Worm (Caenorhabditis elegans) whole organism, L4 larva: ENCODE data around the gene rnf-113.

Source experiments
- F26F4.8 ChIP-seq: fragments of 200-800 bp; sonication (Bioruptor generic); conservative IDR thresholded peaks from 2 replicates; pipeline ENCODE4 v1.3.6; 2022; ENCODE audit warnings: missing genetic modification characterization, missing compliant biosample characterization
- F37D6.2 ChIP-seq: sonication (generic microtip); optimal IDR thresholded peaks from 2 replicates; lab custom pipeline; 2016; ENCODE audit warnings: mild to moderate bottlenecking, missing genetic modification characterization, missing compliant biosample characterization
- F44E2.7 ChIP-seq: fragments of 200-800 bp; sonication (Bioruptor generic); IDR thresholded peaks from 2 replicates; pipeline ENCODE4 v2.1.2; 2022; ENCODE audit warnings: missing genetic modification characterization, missing compliant biosample characterization
- T20F7.1 ChIP-seq: fragments of 200-800 bp; sonication (Bioruptor generic); optimal IDR thresholded peaks from 2 replicates; lab custom pipeline; 2018; ENCODE audit warnings: mild to moderate bottlenecking, missing genetic modification characterization, missing compliant biosample characterization
- Y48G9A.11 ChIP-seq: fragments of 200-800 bp; sonication (Bioruptor generic); IDR thresholded peaks from 2 replicates; pipeline ENCODE4 v1.3.6; 2022; ENCODE audit warnings: missing genetic modification reagents, missing genetic modification characterization, missing compliant biosample characterization
- Y5F2A.4 ChIP-seq: fragments of 200-800 bp; sonication (Bioruptor generic); optimal IDR thresholded peaks from 2 replicates; lab custom pipeline; 2018; ENCODE audit warnings: mild to moderate bottlenecking, missing genetic modification characterization, missing compliant biosample characterization
- Y75B8A.6 ChIP-seq: fragments of 200-800 bp; sonication (Bioruptor generic); IDR thresholded peaks from 2 replicates; pipeline ENCODE4 v1.3.6; 2022; ENCODE audit warnings: missing genetic modification reagents, missing genetic modification characterization, missing compliant biosample characterization
- ZK337.2 ChIP-seq: fragments of 200-800 bp; sonication (Bioruptor generic); IDR thresholded peaks from 2 replicates; pipeline ENCODE4 v1.3.6; 2022; ENCODE audit warnings: missing genetic modification reagents, missing genetic modification characterization, missing compliant biosample characterization
- ZK546.5 ChIP-seq, 2 experiments: sonication (generic microtip); optimal IDR thresholded peaks; 2 replicates each; lab custom pipeline; 2017; ENCODE audit warnings: missing biosample characterization in 2 of 2, missing genetic modification characterization in 2 of 2
- aly-2 ChIP-seq: sonication (generic microtip); optimal IDR thresholded peaks from 2 replicates; lab custom pipeline; 2018; ENCODE audit warnings: missing biosample characterization, missing genetic modification characterization
- attf-4 ChIP-seq: sonication (generic microtip); optimal IDR thresholded peaks from 3 replicates; lab custom pipeline; 2017; ENCODE audit warnings: missing biosample characterization, missing genetic modification characterization
- ceh-20 ChIP-seq: fragments of 200-800 bp; sonication (Bioruptor generic); IDR thresholded peaks from 2 replicates; pipeline ENCODE4 v1.3.6; 2022; ENCODE audit warnings: missing genetic modification reagents, missing genetic modification characterization, missing compliant biosample characterization
- ceh-28 ChIP-seq: fragments of 150-350 bp; optimal IDR thresholded peaks from 2 replicates; lab custom pipeline; 2014; ENCODE audit warnings: missing biosample characterization, missing genetic modification reagents, missing genetic modification characterization
- ceh-32 ChIP-seq: sonication (generic microtip); optimal IDR thresholded peaks from 2 replicates; lab custom pipeline; 2016; ENCODE audit warnings: mild to moderate bottlenecking, missing genetic modification characterization, missing compliant biosample characterization; ENCODE audit not compliant: poor library complexity
- ceh-44 ChIP-seq: fragments of 200-800 bp; sonication (Bioruptor generic); IDR thresholded peaks from 2 replicates; pipeline ENCODE4 v1.3.6; 2022; ENCODE audit warnings: missing genetic modification reagents, missing genetic modification characterization, missing compliant biosample characterization
- daf-8 ChIP-seq: fragments of 200-800 bp; sonication (Bioruptor generic); IDR thresholded peaks from 2 replicates; pipeline ENCODE4 v1.3.6; 2022; ENCODE audit warnings: missing genetic modification characterization, missing compliant biosample characterization
- dmd-6 ChIP-seq: fragments of 200-800 bp; sonication (Bioruptor generic); IDR thresholded peaks from 2 replicates; pipeline ENCODE4 v1.3.6; 2022; ENCODE audit warnings: missing genetic modification reagents, missing genetic modification characterization, missing compliant biosample characterization
- dve-1 ChIP-seq: sonication (generic microtip); optimal IDR thresholded peaks from 2 replicates; lab custom pipeline; 2017; ENCODE audit warnings: antibody characterized with exemption, mild to moderate bottlenecking, missing genetic modification characterization, missing compliant biosample characterization; ENCODE audit not compliant: insufficient read depth
- egl-43 ChIP-seq: fragments of 200-800 bp; sonication (Bioruptor generic); IDR thresholded peaks from 2 replicates; pipeline ENCODE4 v1.3.6; 2022; ENCODE audit warnings: missing genetic modification reagents, missing genetic modification characterization, missing compliant biosample characterization
- fkh-10 ChIP-seq: fragments of 150-350 bp; optimal IDR thresholded peaks from 2 replicates; lab custom pipeline; 2014; ENCODE audit warnings: missing biosample characterization, missing genetic modification reagents, missing genetic modification characterization
- fos-1 ChIP-seq: fragments of 150-350 bp; optimal IDR thresholded peaks from 2 replicates; lab custom pipeline; 2014; ENCODE audit warnings: missing biosample characterization, missing genetic modification characterization
- hlh-11 ChIP-seq: fragments of 200-800 bp; sonication (Bioruptor generic); optimal IDR thresholded peaks from 2 replicates; lab custom pipeline; 2018; ENCODE audit warnings: mild to moderate bottlenecking, missing genetic modification characterization, missing compliant biosample characterization
- jun-1 ChIP-seq: fragments of 150-350 bp; optimal IDR thresholded peaks from 2 replicates; lab custom pipeline; 2014; ENCODE audit warnings: missing biosample characterization, missing genetic modification reagents, missing genetic modification characterization
- lin-13 ChIP-seq: fragments of 150-350 bp; optimal IDR thresholded peaks from 2 replicates; lab custom pipeline; 2014; ENCODE audit warnings: missing biosample characterization, missing genetic modification reagents, missing genetic modification characterization
- lin-29 ChIP-seq: fragments of 200-800 bp; sonication (Bioruptor generic); IDR thresholded peaks from 2 replicates; pipeline ENCODE4 v1.3.6; 2022; ENCODE audit warnings: missing genetic modification reagents, missing genetic modification characterization, missing compliant biosample characterization
- lin-38 ChIP-seq: fragments of 200-800 bp; sonication (Bioruptor generic); IDR thresholded peaks from 2 replicates; pipeline ENCODE4 v1.3.6; 2022; ENCODE audit warnings: missing genetic modification reagents, missing genetic modification characterization, missing compliant biosample characterization
- madf-9 ChIP-seq: fragments of 200-800 bp; sonication (Bioruptor generic); conservative IDR thresholded peaks from 2 replicates; pipeline ENCODE4 v1.3.6; 2022; ENCODE audit warnings: missing genetic modification reagents, missing genetic modification characterization, missing compliant biosample characterization
- mxl-2 ChIP-seq: fragments of 200-800 bp; sonication (Bioruptor generic); conservative IDR thresholded peaks from 2 replicates; pipeline ENCODE4 v1.3.6; 2022; ENCODE audit warnings: missing genetic modification reagents, missing genetic modification characterization, missing compliant biosample characterization
- nhr-10 ChIP-seq: fragments of 150-350 bp; optimal IDR thresholded peaks from 2 replicates; lab custom pipeline; 2014; ENCODE audit warnings: missing biosample characterization, missing genetic modification characterization
- nhr-102 ChIP-seq: sonication (generic microtip); optimal IDR thresholded peaks from 2 replicates; lab custom pipeline; 2016; ENCODE audit warnings: mild to moderate bottlenecking, missing genetic modification characterization, moderate library complexity, missing compliant biosample characterization
- nhr-11 ChIP-seq: fragments of 150-350 bp; optimal IDR thresholded peaks from 2 replicates; lab custom pipeline; 2014; ENCODE audit warnings: missing biosample characterization, missing genetic modification characterization
- nhr-41 ChIP-seq: fragments of 200-800 bp; sonication (Bioruptor generic); IDR thresholded peaks from 2 replicates; pipeline ENCODE4 v1.3.6; 2022; ENCODE audit warnings: missing genetic modification reagents, missing genetic modification characterization, missing compliant biosample characterization
- nhr-48 ChIP-seq: sonication (generic microtip); optimal IDR thresholded peaks from 2 replicates; lab custom pipeline; 2016; ENCODE audit warnings: mild to moderate bottlenecking, missing genetic modification characterization, missing compliant biosample characterization
- nhr-6 ChIP-seq: fragments of 150-350 bp; optimal IDR thresholded peaks from 2 replicates; lab custom pipeline; 2014; ENCODE audit warnings: missing biosample characterization, missing genetic modification characterization
- nhr-76 ChIP-seq: fragments of 150-350 bp; optimal IDR thresholded peaks from 2 replicates; lab custom pipeline; 2014; ENCODE audit warnings: missing biosample characterization, missing genetic modification characterization
- pha-4 ChIP-seq, 2 experiments: fragments of 150-350 bp in 1 of 2; fragments of 200-800 bp in 1 of 2; sonication (Bioruptor generic) in 1 of 2; IDR thresholded peaks in 1 of 2; optimal IDR thresholded peaks in 1 of 2; 2 replicates each; pipeline versions ENCODE4 v1.3.6 to Lab custom; 2014 to 2022; ENCODE audit warnings: missing genetic modification characterization in 2 of 2, missing genetic modification reagents in 2 of 2, missing biosample characterization in 1 of 2, missing compliant biosample characterization in 1 of 2
- php-3 ChIP-seq: fragments of 200-800 bp; sonication (Bioruptor generic); IDR thresholded peaks from 2 replicates; pipeline ENCODE4 v1.3.6; 2022; ENCODE audit warnings: missing genetic modification reagents, missing genetic modification characterization, missing compliant biosample characterization
- rbr-2 ChIP-seq: sonication (generic microtip); optimal IDR thresholded peaks from 2 replicates; lab custom pipeline; 2016; ENCODE audit warnings: missing genotype, missing genetic modification characterization, missing compliant biosample characterization
- saeg-2 ChIP-seq: fragments of 200-800 bp; sonication (Bioruptor generic); IDR thresholded peaks from 2 replicates; pipeline ENCODE4 v1.3.6; 2022; ENCODE audit warnings: missing genetic modification reagents, missing genetic modification characterization, missing compliant biosample characterization
- sdz-12 ChIP-seq: fragments of 200-800 bp; sonication (Bioruptor generic); optimal IDR thresholded peaks from 2 replicates; lab custom pipeline; 2018; ENCODE audit warnings: mild to moderate bottlenecking, missing genetic modification characterization, missing compliant biosample characterization
- set-16 ChIP-seq: fragments of 200-800 bp; sonication (Bioruptor generic); IDR thresholded peaks from 2 replicates; pipeline ENCODE4 v1.3.6; 2022; ENCODE audit warnings: missing genetic modification reagents, missing genetic modification characterization, missing compliant biosample characterization
- snpc-1.2 ChIP-seq: fragments of 200-800 bp; sonication (Bioruptor generic); IDR thresholded peaks from 2 replicates; pipeline ENCODE4 v1.3.6; 2022; ENCODE audit warnings: missing genetic modification reagents, missing genetic modification characterization, missing compliant biosample characterization
- spr-1 ChIP-seq: sonication (generic microtip); optimal IDR thresholded peaks from 2 replicates; lab custom pipeline; 2016; ENCODE audit warnings: mild to moderate bottlenecking, missing genetic modification characterization, missing compliant biosample characterization
- tag-97 ChIP-seq: fragments of 200-800 bp; sonication (Bioruptor generic); IDR thresholded peaks from 2 replicates; pipeline ENCODE4 v1.3.6; 2022; ENCODE audit warnings: missing genetic modification characterization, missing compliant biosample characterization
- tra-1 ChIP-seq: fragments of 200-800 bp; sonication (Bioruptor generic); IDR thresholded peaks from 2 replicates; pipeline ENCODE4 v1.3.6; 2022; ENCODE audit warnings: missing genetic modification reagents, missing genetic modification characterization, missing compliant biosample characterization
- unc-62 ChIP-seq, 3 experiments: fragments of 150-350 bp in 1 of 3; sonication (generic microtip); optimal IDR thresholded peaks in 2 of 3; peaks in 1 of 3; 1 replicate in 1 of 3; 2 replicates in 2 of 3; lab custom pipeline; 2014 to 2017; ENCODE audit warnings: missing biosample characterization in 3 of 3, missing genetic modification characterization in 3 of 3, missing genetic modification reagents in 3 of 3, missing genotype in 1 of 3
- ztf-11 ChIP-seq: fragments of 150-350 bp; optimal IDR thresholded peaks from 2 replicates; lab custom pipeline; 2014; ENCODE audit warnings: missing biosample characterization, missing genetic modification characterization
- ztf-7 ChIP-seq: fragments of 150-350 bp; optimal IDR thresholded peaks from 2 replicates; lab custom pipeline; 2014; ENCODE audit warnings: missing biosample characterization, missing genetic modification characterization

Gene rnf-113

DNA sequence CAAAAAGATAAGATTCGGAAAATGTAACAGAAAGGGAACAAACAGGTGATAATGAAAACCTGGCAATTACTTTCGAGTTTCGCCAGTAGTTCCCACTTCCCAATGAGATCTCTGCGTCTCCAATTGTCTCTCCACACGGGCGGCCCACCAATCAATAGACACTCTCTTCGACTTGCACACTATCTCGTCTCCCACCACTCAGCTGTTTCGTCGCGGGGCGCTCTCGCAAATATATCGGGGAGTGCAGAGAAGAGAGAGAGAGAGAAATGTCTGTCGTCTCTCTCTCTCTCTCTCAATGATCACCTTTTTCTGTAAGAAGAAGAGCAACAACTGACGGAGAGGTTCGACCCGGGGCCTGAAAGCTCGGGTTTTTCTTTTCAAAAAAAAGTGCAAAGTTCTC is 37.3 kb downstream of the rnf-113 start (continued):
- TF ChIP-seq jun-1 (tag; lab: Kevin White, UChicago) (peak; percentile 17), ZK546.5 (tag; optimal IDR thresholded peaks at IDR 0.05; lab: Kevin White, UChicago) (no peak), ceh-20 (peak; percentile 79), lin-13 (GFP tag; lab: Kevin White, UChicago) (peak; percentile 64), egl-43 (peak; percentile 79), set-16 (peak; percentile 74), nhr-6 (tag; lab: Kevin White, UChicago) (peak; percentile 17), aly-2 (no peak), lin-29 (no peak), hlh-11 (tag; lab: Kevin White, UChicago) (peak; percentile 100), rbr-2 (peak; percentile 83)

DNA sequence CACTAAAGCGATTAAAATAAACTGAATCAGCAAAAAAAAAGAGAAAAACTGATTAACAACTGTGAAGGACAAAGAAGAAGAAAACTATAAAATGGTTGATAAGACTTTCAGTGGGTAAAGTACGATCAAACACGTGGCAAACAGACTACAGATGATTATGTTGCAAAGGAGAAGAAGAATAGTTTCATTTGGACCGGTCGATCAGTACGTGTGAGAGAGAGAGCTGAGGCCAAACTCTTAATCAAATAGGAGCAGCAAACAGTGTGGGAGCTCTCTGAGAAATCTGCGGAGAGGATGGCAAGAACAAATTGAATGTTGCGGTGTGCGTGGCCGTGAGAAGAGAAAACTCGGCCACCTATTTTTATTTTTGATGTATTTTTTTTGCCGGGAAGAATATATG is 38.4 kb downstream of the rnf-113 start:
- TF ChIP-seq ceh-32 (tag; lab: Kevin White, UChicago) (no peak), nhr-10 (tag; lab: Kevin White, UChicago) (peak; percentile 31), madf-9 (GFP tag; lab: Robert Waterston, UW) (no peak), nhr-11 (tag; lab: Kevin White, UChicago) (no peak), fkh-10 (no peak), ztf-11 (no peak), egl-43 (no peak), tra-1 (0 out of 2 replicates have a peak, but pooled peaks have one; percentile 33), F26F4.8 (GFP tag; lab: Robert Waterston, UW) (no peak), unc-62 (GFP tag; optimal IDR thresholded peaks at IDR 0.05 in 1 of 2; lab: Kevin White, UChicago) (no peak), unc-62 (tag; optimal IDR thresholded peaks at IDR 0.05; lab: Kevin White, UChicago) (no peak), hlh-11 (tag; lab: Kevin White, UChicago) (peak; percentile 86), spr-1 (no peak), lin-38 (GFP tag; lab: Robert Waterston, UW) (0 out of 2 replicates have a peak, but pooled peaks have one; percentile 16), mxl-2 (GFP tag; lab: Robert Waterston, UW) (no peak), dmd-6 (peak; percentile 62), ZK337.2 (GFP tag; lab: Robert Waterston, UW) (no peak), aly-2 (no peak), set-16 (no peak), Y75B8A.6 (GFP tag; lab: Robert Waterston, UW) (0 out of 2 replicates have a peak, but pooled peaks have one; percentile 57), snpc-1.2 (GFP tag; lab: Robert Waterston, UW) (no peak), saeg-2 (no peak), pha-4 (GFP tag; IDR thresholded peaks at IDR 0.05; lab: Robert Waterston, UW) (no peak), pha-4 (tag; optimal IDR thresholded peaks at IDR 0.05; lab: Kevin White, UChicago) (no peak), nhr-41 (GFP tag; lab: Robert Waterston, UW) (no peak), php-3 (GFP tag; lab: Robert Waterston, UW) (no peak; the same call in 1 of the 2 replicates), Y5F2A.4 (no peak), ceh-20 (no peak), tag-97 (GFP tag; lab: Robert Waterston, UW) (no peak), attf-4 (tag; lab: Kevin White, UChicago) (no peak), F37D6.2 (tag; lab: Kevin White, UChicago) (no peak), Y48G9A.11 (GFP tag; lab: Robert Waterston, UW) (no peak), daf-8 (GFP tag; lab: Robert Waterston, UW) (no peak), fos-1 (tag; lab: Kevin White, UChicago) (no peak), T20F7.1 (GFP tag; lab: Kevin White, UChicago) (peak; percentile 29), lin-13 (GFP tag; lab: Kevin White, UChicago) (no peak), dve-1 (peak; percentile 68), nhr-102 (tag; lab: Kevin White, UChicago) (no peak), ceh-44 (GFP tag; lab: Robert Waterston, UW) (no peak), nhr-48 (tag; lab: Kevin White, UChicago) (peak; percentile 12), F44E2.7 (no peak), ceh-28 (tag; lab: Kevin White, UChicago) (no peak), sdz-12 (no peak), nhr-76 (tag; lab: Kevin White, UChicago) (no peak), ztf-7 (tag; lab: Kevin White, UChicago) (no peak), lin-29 (no peak)
